Fruit fly (Drosophila melanogaster): ENCODE measurements around the gene Nipsnap.

Nipsnap gene

DNA sequence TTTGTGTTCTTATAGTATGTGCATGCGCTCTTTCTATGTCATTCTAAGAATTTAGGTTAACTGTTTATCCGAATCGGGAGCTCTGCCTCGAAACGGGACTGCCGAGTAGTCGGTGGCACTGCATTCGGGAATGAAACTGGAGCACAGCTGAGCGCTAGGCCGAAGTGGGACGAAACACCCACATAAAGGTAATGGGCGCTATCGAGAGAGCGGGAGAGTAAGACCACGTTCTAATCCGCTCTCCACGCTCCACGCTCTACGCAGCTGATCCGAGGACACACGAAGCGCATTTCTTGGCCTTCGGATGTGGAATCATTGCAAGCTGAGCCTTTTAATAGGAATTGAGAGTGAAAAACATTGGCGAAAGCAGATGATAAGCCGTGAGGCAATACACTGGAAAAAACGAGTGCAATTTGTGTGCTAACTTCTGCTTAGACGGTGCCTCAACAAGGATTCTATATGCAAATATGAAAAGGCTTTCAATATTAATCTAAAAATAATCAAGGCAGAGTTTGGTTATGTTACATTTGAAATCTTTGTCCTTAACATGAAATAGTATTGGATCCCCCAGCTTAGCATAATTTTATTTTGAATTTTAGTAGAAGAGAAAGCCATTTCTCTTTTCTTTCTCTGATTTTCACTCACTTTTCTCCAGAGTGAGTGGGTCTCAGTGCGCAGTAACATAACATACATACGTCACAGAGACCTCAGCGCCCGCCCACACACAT, 12.7 kb upstream of the Nipsnap start (continued):
- TF ChIP-seq her (GFP tag; optimal IDR thresholded peaks at IDR 0.05) (no peak), fd96Cb (tag; optimal IDR thresholded peaks at IDR 0.05) (peak; percentile 10), Hsf (GFP tag; optimal IDR thresholded peaks at IDR 0.05) (peak; percentile 19), Ada2b (GFP tag; IDR thresholded peaks at IDR 0.05) (peak; percentile 39; the same call in 1 of the 2 replicates), CG11695 (GFP tag; IDR thresholded peaks at IDR 0.05) (peak; percentile 59; the same call in 2 of the 3 replicates), CG8281 (tag; optimal IDR thresholded peaks at IDR 0.05) (no peak), Chrac-16 (GFP tag; optimal IDR thresholded peaks at IDR 0.05) (no peak), nmo (GFP tag; optimal IDR thresholded peaks at IDR 0.05) (no peak), Oaz (GFP tag; IDR thresholded peaks at IDR 0.05) (no peak), CG18476 (GFP tag; optimal IDR thresholded peaks at IDR 0.05) (no peak), ERR (GFP tag; optimal IDR thresholded peaks at IDR 0.05) (no peak), CG31224 (GFP tag; IDR thresholded peaks at IDR 0.05) (no peak), CG14860 (GFP tag; IDR thresholded peaks at IDR 0.05; ENCODE audit: partially characterized antibody) (no peak), CG15011 (GFP tag; optimal IDR thresholded peaks at IDR 0.05) (no peak), Atf6 (GFP tag; IDR thresholded peaks at IDR 0.05) (0 out of 2 replicates have a peak, but pooled peaks have one; percentile 26), lola (GFP tag; optimal IDR thresholded peaks at IDR 0.05) (no peak), tx (GFP tag; optimal IDR thresholded peaks at IDR 0.05) (no peak), Ets65A (GFP tag) (peak; percentile 81), CG8290 (GFP tag; optimal IDR thresholded peaks at IDR 0.05) (no peak), CG8290 (tag; optimal IDR thresholded peaks at IDR 0.05) (no peak), schlank (tag; optimal IDR thresholded peaks at IDR 0.05) (no peak), phol (tag; optimal IDR thresholded peaks at IDR 0.05) (peak; percentile 38), CG7271 (tag; optimal IDR thresholded peaks at IDR 0.05) (no peak), CG18764 (GFP tag; optimal IDR thresholded peaks at IDR 0.05) (no peak), hth (optimal IDR thresholded peaks at IDR 0.05) (no peak), CG32767 (GFP tag; IDR thresholded peaks at IDR 0.05) (no peak), CG17186 (GFP tag; optimal IDR thresholded peaks at IDR 0.05) (no peak), CG4404 (GFP tag; IDR thresholded peaks at IDR 0.05) (0 out of 2 replicates have a peak, but pooled peaks have one; percentile 14), CG12391 (tag; optimal IDR thresholded peaks at IDR 0.05) (peak; percentile 41), CG1603 (tag; optimal IDR thresholded peaks at IDR 0.05) (peak; percentile 21), CG4617 (GFP tag; optimal IDR thresholded peaks at IDR 0.05; ENCODE audit: borderline replicate concordance) (no peak), CG7372 (GFP tag; IDR thresholded peaks at IDR 0.05) (no peak), CG7963 (GFP tag; IDR thresholded peaks at IDR 0.05; ENCODE audit: partially characterized antibody) (no peak), chn (GFP tag; optimal IDR thresholded peaks at IDR 0.05) (no peak), tio (GFP tag; optimal IDR thresholded peaks at IDR 0.05) (no peak), Antp (GFP tag; optimal IDR thresholded peaks at IDR 0.05) (no peak), CTCF (GFP tag; optimal IDR thresholded peaks at IDR 0.05) (no peak), CG12659 (GFP tag; optimal IDR thresholded peaks at IDR 0.05) (peak; percentile 35), CG10543 (GFP tag; optimal IDR thresholded peaks at IDR 0.05) (no peak), CG4360 (GFP tag; IDR thresholded peaks at IDR 0.05) (no peak), hbn (GFP tag; IDR thresholded peaks at IDR 0.05; ENCODE audit: partially characterized antibody) (no peak), chm (GFP tag; IDR thresholded peaks at IDR 0.05) (no peak), CG13624 (GFP tag; optimal IDR thresholded peaks at IDR 0.05) (no peak), CG12071 (GFP tag; optimal IDR thresholded peaks at IDR 0.05) (no peak), CG6683 (GFP tag; optimal IDR thresholded peaks at IDR 0.05) (peak; percentile 7), mam (GFP tag; optimal IDR thresholded peaks at IDR 0.05) (peak; percentile 18), Xbp1 (GFP tag; optimal IDR thresholded peaks at IDR 0.05) (peak; percentile 24), CG12155 (GFP tag; optimal IDR thresholded peaks at IDR 0.05) (no peak), CG2678 (tag; optimal IDR thresholded peaks at IDR 0.05) (no peak), pzg (GFP tag; optimal IDR thresholded peaks at IDR 0.05) (no peak), nerfin-2 (GFP tag; IDR thresholded peaks at IDR 0.05; ENCODE audit: partially characterized antibody) (no peak)

Data from whole organism, embryonic.